Fruit fly (Drosophila melanogaster) whole organism, adult: Measurements from ENCODE around the gene Duba.

ENCODE experiments used
- CG11617 ChIP-seq: fragments of 200-800 bp; sonication (Bioruptor generic); optimal IDR thresholded peaks from 2 replicates; lab custom pipeline; 2017; ENCODE audit warnings: mild to moderate bottlenecking, missing biosample characterization, missing genetic modification reagents, missing genetic modification characterization
- CG12768 ChIP-seq: fragments of 200-800 bp; sonication (Bioruptor generic); optimal IDR thresholded peaks from 2 replicates; lab custom pipeline; 2017; ENCODE audit warnings: missing biosample characterization, missing genetic modification characterization, mild to moderate bottlenecking, moderate library complexity, missing genetic modification reagents
- CG14711 ChIP-seq: fragments of 200-800 bp; sonication (Bioruptor generic); optimal IDR thresholded peaks from 2 replicates; lab custom pipeline; 2018; ENCODE audit warnings: missing biosample characterization, mild to moderate bottlenecking, missing genetic modification characterization, moderate library complexity
- CG1620 ChIP-seq: fragments of 200-800 bp; sonication (Bioruptor generic); optimal IDR thresholded peaks from 2 replicates; lab custom pipeline; 2016; ENCODE audit warnings: missing biosample characterization, missing genetic modification characterization
- CG33017 ChIP-seq: fragments of 200-800 bp; sonication (Bioruptor generic); optimal IDR thresholded peaks from 2 replicates; lab custom pipeline; 2018; ENCODE audit warnings: missing biosample characterization, mild to moderate bottlenecking, missing genetic modification characterization, moderate library complexity
- CG5204 ChIP-seq: fragments of 200-800 bp; sonication (Bioruptor generic); optimal IDR thresholded peaks from 2 replicates; lab custom pipeline; 2016; ENCODE audit warnings: missing biosample characterization, missing genetic modification characterization
- CG7045 ChIP-seq: fragments of 200-800 bp; sonication (Bioruptor generic); optimal IDR thresholded peaks from 2 replicates; lab custom pipeline; 2017; ENCODE audit warnings: missing biosample characterization, mild to moderate bottlenecking, missing genetic modification characterization
- CG7101 ChIP-seq: fragments of 200-800 bp; sonication (Bioruptor generic); optimal IDR thresholded peaks from 2 replicates; lab custom pipeline; 2018; ENCODE audit warnings: missing biosample characterization, mild to moderate bottlenecking, missing genetic modification characterization, moderate library complexity
- Clk ChIP-seq: fragments of 200-800 bp; sonication (Bioruptor generic); optimal IDR thresholded peaks from 2 replicates; lab custom pipeline; 2017; ENCODE audit warnings: missing biosample characterization, missing genetic modification characterization
- Crg-1 ChIP-seq: fragments of 200-800 bp; sonication (Bioruptor generic); optimal IDR thresholded peaks from 2 replicates; lab custom pipeline; 2016; ENCODE audit warnings: missing biosample characterization, missing genetic modification characterization
- Hr96 ChIP-seq: fragments of 200-800 bp; sonication (Bioruptor generic); optimal IDR thresholded peaks from 2 replicates; lab custom pipeline; 2016; ENCODE audit warnings: missing biosample characterization, missing genetic modification characterization
- Mnt ChIP-seq: fragments of 200-800 bp; sonication (Bioruptor generic); optimal IDR thresholded peaks from 2 replicates; lab custom pipeline; 2016; ENCODE audit warnings: missing biosample characterization, mild to moderate bottlenecking, missing genetic modification characterization
- bab1 ChIP-seq: fragments of 200-800 bp; sonication (Bioruptor generic); optimal IDR thresholded peaks from 3 replicates; lab custom pipeline; 2019; ENCODE audit warnings: missing biosample characterization, mild to moderate bottlenecking, missing genetic modification characterization, moderate library complexity
- cic ChIP-seq: fragments of 200-800 bp; sonication (Bioruptor generic); optimal IDR thresholded peaks from 2 replicates; lab custom pipeline; 2017; ENCODE audit warnings: missing biosample characterization, mild to moderate bottlenecking, missing genetic modification characterization, moderate library complexity
- cnc ChIP-seq, 2 experiments: fragments of >200 bp; optimal IDR thresholded peaks; 2 replicates each; lab custom pipeline; 2017
- kay ChIP-seq: fragments of 200-800 bp; sonication (Bioruptor generic); peaks from one replicate; lab custom pipeline; 2016; ENCODE audit warnings: missing biosample characterization, missing genetic modification characterization, borderline replicate concordance
- ovo ChIP-seq: fragments of 200-800 bp; sonication (Bioruptor generic); optimal IDR thresholded peaks from 2 replicates; lab custom pipeline; 2016; ENCODE audit warnings: missing biosample characterization, missing genetic modification characterization
- pad ChIP-seq: fragments of 200-800 bp; sonication (Bioruptor generic); optimal IDR thresholded peaks from 3 replicates; lab custom pipeline; 2017; ENCODE audit warnings: missing biosample characterization, missing genetic modification characterization, mild to moderate bottlenecking, moderate library complexity, missing genetic modification reagents
- tj ChIP-seq: fragments of 200-800 bp; sonication (Bioruptor generic); optimal IDR thresholded peaks from 3 replicates; lab custom pipeline; 2017; ENCODE audit warnings: missing biosample characterization, mild to moderate bottlenecking, missing genetic modification characterization, moderate library complexity
- toe ChIP-seq: fragments of 200-800 bp; sonication (Bioruptor generic); optimal IDR thresholded peaks from 2 replicates; lab custom pipeline; 2016; ENCODE audit warnings: missing biosample characterization, missing genetic modification characterization

Gene Duba

dm6 chr3L:11602040-11602439 is 7.2 kb downstream of the Duba start:
- TF ChIP-seq Mnt = no peak
- no peak for TF ChIP-seq CG33017
- no peak for TF ChIP-seq Hr96 (GFP tag; lab: Kevin White, UChicago)
- TF ChIP-seq cnc (optimal IDR thresholded peaks at IDR 0.05; lab: Kevin White, UChicago) = no peak
- no peak for TF ChIP-seq cic (GFP tag; lab: Kevin White, UChicago)
- no peak for TF ChIP-seq CG7101 (tag; lab: Kevin White, UChicago)
- TF ChIP-seq CG12768 (GFP tag; lab: Kevin White, UChicago) = no peak
- no peak for TF ChIP-seq Crg-1
- TF ChIP-seq Clk = no peak
- no peak for TF ChIP-seq pad (GFP tag; lab: Kevin White, UChicago)
- no peak for TF ChIP-seq CG1620 (GFP tag; lab: Kevin White, UChicago)
- TF ChIP-seq CG5204 (GFP tag; lab: Kevin White, UChicago) = no peak
- TF ChIP-seq bab1 = no peak
- TF ChIP-seq toe = no peak
- no peak for TF ChIP-seq CG11617
- no peak for TF ChIP-seq CG14711 (tag; lab: Kevin White, UChicago)

dm6 chr3L:11601133-11601532 is 8.1 kb downstream of the Duba start:
- TF ChIP-seq Mnt (peak; percentile 6), kay (no peak)

DNA sequence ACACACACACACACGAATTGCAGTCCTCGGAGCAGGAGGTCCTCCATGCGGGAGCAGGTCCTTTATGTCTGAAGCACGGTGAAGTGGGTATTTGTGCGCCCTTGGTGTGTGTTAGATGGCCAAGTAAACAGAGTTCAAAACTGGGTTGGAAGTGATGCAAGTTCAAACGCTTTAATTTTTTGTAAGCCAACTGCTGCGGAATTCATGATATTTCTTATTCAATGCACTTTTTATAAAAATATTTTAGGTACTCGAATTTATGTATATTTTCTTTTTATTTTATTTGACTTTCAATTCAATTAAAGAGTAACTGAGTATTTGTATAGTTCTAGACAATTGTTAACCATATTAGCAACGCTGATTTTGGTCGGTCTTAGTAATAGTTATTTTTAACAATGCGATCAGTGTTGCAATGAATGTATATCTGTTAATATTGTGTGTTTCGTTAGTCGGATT is 9.3 kb downstream of the Duba start, which contains the start of the genes CG14137 and CG46394:
TSS of gene CG14137 (minus strand) at position 101 of the 456 bp plus-strand sequence.
TSS of gene CG46394 (plus strand) at position 406 of the 456 bp plus-strand sequence.
- TF ChIP-seq CG14711 (tag; lab: Kevin White, UChicago) (no peak), cic (GFP tag; lab: Kevin White, UChicago) (no peak), CG12768 (GFP tag; lab: Kevin White, UChicago) (no peak), cnc (optimal IDR thresholded peaks at IDR 0.05; lab: Kevin White, UChicago) (no peak), bab1 (no peak)

- TF ChIP-seq cnc (optimal IDR thresholded peaks at IDR 0.05; lab: Kevin White, UChicago) = no peak
- TF ChIP-seq tj = peak; percentile 5
- TF ChIP-seq CG11617 = peak; percentile 33
- TF ChIP-seq bab1 = no peak
- TF ChIP-seq CG33017 = peak; percentile 48
- TF ChIP-seq CG7045 (GFP tag; lab: Kevin White, UChicago) = peak; percentile 64
- TF ChIP-seq CG7101 (tag; lab: Kevin White, UChicago) = peak; percentile 0
- peak; percentile 14 for TF ChIP-seq CG5204 (GFP tag; lab: Kevin White, UChicago)
Measured at dm6 chr3L:11599255-11599654, 10.0 kb downstream of the Duba start.

- TF ChIP-seq kay (no peak), CG12768 (GFP tag; lab: Kevin White, UChicago) (no peak), ovo (no peak), CG14711 (tag; lab: Kevin White, UChicago) (no peak), Clk (no peak), CG1620 (GFP tag; lab: Kevin White, UChicago) (no peak), CG11617 (no peak), CG33017 (no peak), cic (GFP tag; lab: Kevin White, UChicago) (no peak), pad (GFP tag; lab: Kevin White, UChicago) (no peak), Hr96 (GFP tag; lab: Kevin White, UChicago) (no peak), CG7045 (GFP tag; lab: Kevin White, UChicago) (no peak), CG5204 (GFP tag; lab: Kevin White, UChicago) (no peak), toe (no peak)
Measured at dm6 chr3L:11596585-11597252, 12.5 kb downstream of the Duba start, which contains the start of gene CG7368. TSS of gene CG7368 (plus strand) at chr3L:11597202.

dm6 chr3L:11593778-11594177 is 15.5 kb downstream of the Duba start:
- TF ChIP-seq cnc (optimal IDR thresholded peaks at IDR 0.05; lab: Kevin White, UChicago) (no peak), CG7045 (GFP tag; lab: Kevin White, UChicago) (peak; percentile 66), CG1620 (GFP tag; lab: Kevin White, UChicago) (no peak), CG33017 (peak; percentile 81), Hr96 (GFP tag; lab: Kevin White, UChicago) (no peak), ovo (no peak), CG11617 (peak; percentile 22), Mnt (no peak), cic (GFP tag; lab: Kevin White, UChicago) (no peak), toe (no peak), kay (no peak), bab1 (no peak), CG14711 (tag; lab: Kevin White, UChicago) (peak; percentile 9), pad (GFP tag; lab: Kevin White, UChicago) (no peak), CG12768 (GFP tag; lab: Kevin White, UChicago) (peak; percentile 62), CG5204 (GFP tag; lab: Kevin White, UChicago) (no peak), CG7101 (tag; lab: Kevin White, UChicago) (peak; percentile 35), Clk (no peak), Crg-1 (no peak)

dm6 chr3L:11591803-11592202 is 17.5 kb downstream of the Duba start:
- no peak for TF ChIP-seq CG1620 (GFP tag; lab: Kevin White, UChicago)
